Comparison of ENCODE assay signal across 4 worm cellular contexts in the genomic region with DNA sequence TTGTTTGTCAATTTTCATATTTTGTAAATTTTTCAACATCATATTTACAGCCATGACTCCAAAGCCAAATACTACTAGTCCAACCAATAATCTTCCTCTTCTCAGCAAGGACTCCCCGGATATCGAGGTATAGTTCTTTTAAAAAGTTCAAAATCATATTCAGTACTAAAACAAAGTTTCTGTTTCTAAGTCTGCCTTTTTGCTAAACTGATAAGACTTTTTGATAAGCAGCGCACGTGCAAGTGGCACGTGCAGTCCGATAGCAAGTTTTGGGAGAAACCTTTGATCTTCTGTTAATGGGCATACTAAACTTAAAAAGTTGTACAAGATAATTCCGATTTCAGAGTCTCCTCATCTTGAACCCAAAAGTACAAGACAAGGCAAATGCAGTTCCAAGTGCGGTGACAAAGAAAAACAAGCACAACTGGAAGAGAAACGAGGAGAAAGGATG.
TF ChIP-seq lines count a peak whose summit lies in the region.

A gene (plus strand): TSS at position 51 of the 451 bp plus-strand sequence.

TF ChIP-seq in whole organism, L1 larva, 84 proteins besides CTCF, POLR2A, EP300 and RAD21 (continued from another document and continues in another):
- TF ChIP-seq mef-2 (tag; optimal IDR thresholded peaks at IDR 0.05; lab: Kevin White, UChicago) (no peak), sox-4 (tag; optimal IDR thresholded peaks at IDR 0.05; lab: Kevin White, UChicago) (no peak), ceh-90 (tag; optimal IDR thresholded peaks at IDR 0.05; lab: Kevin White, UChicago) (no peak), irx-1 (tag; optimal IDR thresholded peaks at IDR 0.05; lab: Kevin White, UChicago) (no peak), mdl-1 (tag; optimal IDR thresholded peaks at IDR 0.05; lab: Kevin White, UChicago) (peak in 1 of 2 experiments; percentile 93), ceh-63 (GFP tag; optimal IDR thresholded peaks at IDR 0.05; lab: Kevin White, UChicago) (no peak), hpl-2 (GFP tag; optimal IDR thresholded peaks at IDR 0.05; lab: Kevin White, UChicago) (no peak), nhr-12 (tag; optimal IDR thresholded peaks at IDR 0.05; lab: Kevin White, UChicago) (no peak), F16B12.6 (tag; optimal IDR thresholded peaks at IDR 0.05; lab: Kevin White, UChicago) (no peak), elt-3 (tag; optimal IDR thresholded peaks at IDR 0.05; lab: Kevin White, UChicago) (peak; percentile 73 to 98 (median 88)), lin-15B (tag; optimal IDR thresholded peaks at IDR 0.05; lab: Kevin White, UChicago) (no peak), snpc-4 (tag; optimal IDR thresholded peaks at IDR 0.05; lab: Kevin White, UChicago) (no peak), fos-1 (tag; optimal IDR thresholded peaks at IDR 0.05; lab: Kevin White, UChicago) (no peak), lin-39 (tag; optimal IDR thresholded peaks at IDR 0.05; lab: Kevin White, UChicago) (no peak), C34B4.2 (tag; optimal IDR thresholded peaks at IDR 0.05; lab: Kevin White, UChicago) (no peak), skn-1 (tag; optimal IDR thresholded peaks at IDR 0.05; lab: Kevin White, UChicago) (no peak), zag-1 (tag; optimal IDR thresholded peaks at IDR 0.05; lab: Kevin White, UChicago) (no peak), nhr-237 (tag; optimal IDR thresholded peaks at IDR 0.05; lab: Kevin White, UChicago) (no peak), nhr-85 (tag; lab: Kevin White, UChicago) (peak; percentile 68), blmp-1 (tag; optimal IDR thresholded peaks at IDR 0.05; lab: Kevin White, UChicago) (peak; percentile 53), aha-1 (tag; optimal IDR thresholded peaks at IDR 0.05; lab: Kevin White, UChicago) (no peak), nhr-90 (tag; optimal IDR thresholded peaks at IDR 0.05; lab: Kevin White, UChicago; ENCODE audit: poor library complexity) (peak; percentile 24), tlp-1 (tag; optimal IDR thresholded peaks at IDR 0.05; lab: Kevin White, UChicago) (no peak), ama-1 (optimal IDR thresholded peaks at IDR 0.05; lab: Kevin White, UChicago) (no peak), alr-1 (tag; optimal IDR thresholded peaks at IDR 0.05; lab: Kevin White, UChicago; ENCODE audit: borderline replicate concordance) (no peak), sup-37 (GFP tag; optimal IDR thresholded peaks at IDR 0.05; lab: Kevin White, UChicago) (no peak), lin-13 (GFP tag; optimal IDR thresholded peaks at IDR 0.05; lab: Kevin White, UChicago) (no peak), nhr-28 (tag; optimal IDR thresholded peaks at IDR 0.05; lab: Kevin White, UChicago) (no peak), nhr-20 (tag; optimal IDR thresholded peaks at IDR 0.05; lab: Kevin White, UChicago) (peak; percentile 53), unc-30 (tag; optimal IDR thresholded peaks at IDR 0.05; lab: Kevin White, UChicago) (no peak), unc-62 (GFP tag; optimal IDR thresholded peaks at IDR 0.05; lab: Kevin White, UChicago) (no peak), snu-23 (GFP tag; optimal IDR thresholded peaks at IDR 0.05; lab: Kevin White, UChicago) (no peak), egl-27 (tag; optimal IDR thresholded peaks at IDR 0.05; lab: Kevin White, UChicago) (no peak)

TF ChIP-seq in whole organism, L2 larva, 48 proteins besides CTCF, POLR2A, EP300 and RAD21 (continued from another document):
- no peak for TF ChIP-seq unc-39 (tag; optimal IDR thresholded peaks at IDR 0.05; lab: Kevin White, UChicago)
- TF ChIP-seq skn-1 (tag; optimal IDR thresholded peaks at IDR 0.05; lab: Kevin White, UChicago): no peak
- no peak for TF ChIP-seq elt-3 (tag; optimal IDR thresholded peaks at IDR 0.05; lab: Kevin White, UChicago)
- TF ChIP-seq nhr-6 (tag; optimal IDR thresholded peaks at IDR 0.05; lab: Kevin White, UChicago): no peak
- peak; percentile 6 for TF ChIP-seq egl-27 (tag; optimal IDR thresholded peaks at IDR 0.05; lab: Kevin White, UChicago)
- TF ChIP-seq fos-1 (tag; optimal IDR thresholded peaks at IDR 0.05; lab: Kevin White, UChicago): peak; percentile 26
- no peak for TF ChIP-seq nhr-77 (tag; optimal IDR thresholded peaks at IDR 0.05; lab: Kevin White, UChicago)
- no peak for TF ChIP-seq nhr-237 (tag; optimal IDR thresholded peaks at IDR 0.05; lab: Kevin White, UChicago)
- TF ChIP-seq nhr-11 (tag; optimal IDR thresholded peaks at IDR 0.05; lab: Kevin White, UChicago): no peak
- no peak for TF ChIP-seq ztf-1 (GFP tag; conservative IDR thresholded peaks at IDR 0.05; lab: Robert Waterston, UW)
- no peak for TF ChIP-seq lin-39 (tag; optimal IDR thresholded peaks at IDR 0.05; lab: Kevin White, UChicago)
- TF ChIP-seq nhr-21 (tag; optimal IDR thresholded peaks at IDR 0.05; lab: Kevin White, UChicago): peak; percentile 16
- no peak for TF ChIP-seq mab-5 (tag; optimal IDR thresholded peaks at IDR 0.05; lab: Kevin White, UChicago)
- TF ChIP-seq ztf-11 (tag; optimal IDR thresholded peaks at IDR 0.05; lab: Kevin White, UChicago): no peak
- TF ChIP-seq ceh-16 (tag; optimal IDR thresholded peaks at IDR 0.05; lab: Kevin White, UChicago): no peak
- no peak for TF ChIP-seq lin-13 (GFP tag; optimal IDR thresholded peaks at IDR 0.05; lab: Kevin White, UChicago)
- TF ChIP-seq zag-1 (tag; optimal IDR thresholded peaks at IDR 0.05; lab: Kevin White, UChicago): no peak
- no peak for TF ChIP-seq peb-1 (tag; optimal IDR thresholded peaks at IDR 0.05; lab: Kevin White, UChicago)
- no peak for TF ChIP-seq ceh-82 (tag; optimal IDR thresholded peaks at IDR 0.05; lab: Kevin White, UChicago)
- no peak for TF ChIP-seq aly-2 (tag; optimal IDR thresholded peaks at IDR 0.05; lab: Kevin White, UChicago)
- TF ChIP-seq lin-11 (tag; optimal IDR thresholded peaks at IDR 0.05; lab: Kevin White, UChicago): no peak
- TF ChIP-seq ZK546.5 (tag; optimal IDR thresholded peaks at IDR 0.05; lab: Kevin White, UChicago): no peak
- TF ChIP-seq snpc-4 (tag; optimal IDR thresholded peaks at IDR 0.05; lab: Kevin White, UChicago): no peak
- no peak for TF ChIP-seq ama-1 (optimal IDR thresholded peaks at IDR 0.05; lab: Kevin White, UChicago)
- no peak for TF ChIP-seq alr-1 (tag; optimal IDR thresholded peaks at IDR 0.05; lab: Kevin White, UChicago)
- peak; percentile 35 for TF ChIP-seq blmp-1 (tag; optimal IDR thresholded peaks at IDR 0.05; lab: Kevin White, UChicago; ENCODE audit: insufficient read depth)
- TF ChIP-seq F13H6.1 (tag; optimal IDR thresholded peaks at IDR 0.05; lab: Kevin White, UChicago): no peak
- TF ChIP-seq lsy-2 (tag; optimal IDR thresholded peaks at IDR 0.05; lab: Kevin White, UChicago): no peak
- no peak for TF ChIP-seq C34F6.9 (tag; optimal IDR thresholded peaks at IDR 0.05; lab: Kevin White, UChicago)
- TF ChIP-seq nhr-10 (tag; optimal IDR thresholded peaks at IDR 0.05; lab: Kevin White, UChicago): no peak
- TF ChIP-seq unc-55 (GFP tag; optimal IDR thresholded peaks at IDR 0.05; lab: Kevin White, UChicago): no peak
- peak; percentile 9 for TF ChIP-seq nhr-25 (tag; optimal IDR thresholded peaks at IDR 0.05; lab: Kevin White, UChicago)
- no peak for TF ChIP-seq ztf-4 (tag; optimal IDR thresholded peaks at IDR 0.05; lab: Kevin White, UChicago)
- TF ChIP-seq gmeb-1 (tag; optimal IDR thresholded peaks at IDR 0.05; lab: Kevin White, UChicago): peak; percentile 32

TF ChIP-seq in whole organism, L3 larva, 47 proteins besides CTCF, POLR2A, EP300 and RAD21 (continued from another document):
- no peak for TF ChIP-seq ceh-28 (tag; optimal IDR thresholded peaks at IDR 0.05; lab: Kevin White, UChicago)
- no peak for TF ChIP-seq nhr-12 (tag; optimal IDR thresholded peaks at IDR 0.05; lab: Kevin White, UChicago)
- TF ChIP-seq tbx-2 (tag; optimal IDR thresholded peaks at IDR 0.05; lab: Kevin White, UChicago): no peak
- peak; percentile 46 for TF ChIP-seq pha-4 (tag; optimal IDR thresholded peaks at IDR 0.05; lab: Kevin White, UChicago)

TF ChIP-seq in whole organism, L4 larva, 104 proteins besides CTCF, POLR2A, EP300 and RAD21 (continued from another document):
- peak; percentile 21 for TF ChIP-seq mep-1 (tag; optimal IDR thresholded peaks at IDR 0.05; lab: Kevin White, UChicago)
- TF ChIP-seq dve-1 (tag; optimal IDR thresholded peaks at IDR 0.05; lab: Kevin White, UChicago; ENCODE audit: insufficient read depth): peak; percentile 92
- TF ChIP-seq jun-1 (tag; optimal IDR thresholded peaks at IDR 0.05; lab: Kevin White, UChicago): no peak
- TF ChIP-seq nhr-77 (tag; optimal IDR thresholded peaks at IDR 0.05; lab: Kevin White, UChicago): no peak
- TF ChIP-seq hlh-11 (tag; optimal IDR thresholded peaks at IDR 0.05; lab: Kevin White, UChicago): peak; percentile 54
- TF ChIP-seq mxl-3 (GFP tag; optimal IDR thresholded peaks at IDR 0.05; lab: Kevin White, UChicago): peak; percentile 76
- peak; percentile 22 for TF ChIP-seq nhr-48 (tag; optimal IDR thresholded peaks at IDR 0.05; lab: Kevin White, UChicago)
- peak; percentile 50 for TF ChIP-seq nhr-28 (tag; optimal IDR thresholded peaks at IDR 0.05; lab: Kevin White, UChicago)
- no peak for TF ChIP-seq mdt-29 (GFP tag; IDR thresholded peaks at IDR 0.05; lab: Robert Waterston, UW)
- peak; percentile 63 for TF ChIP-seq tra-1 (GFP tag; IDR thresholded peaks at IDR 0.05; lab: Robert Waterston, UW)
- TF ChIP-seq lsy-2 (tag; optimal IDR thresholded peaks at IDR 0.05; lab: Kevin White, UChicago): no peak
- TF ChIP-seq dmd-8 (GFP tag; IDR thresholded peaks at IDR 0.05; lab: Robert Waterston, UW): no peak
TF ChIP-seq in whole organism, L4 larva: peak in this region for 15.
